Fruit fly (Drosophila melanogaster) S2 (cell line): ENCODE results near the gene Tmem214.

Experiments
- CG8478 ChIP-seq: fragments of >200 bp; optimal IDR thresholded peaks from 2 replicates; lab custom pipeline; 2018
- CTCF ChIP-seq, 2 experiments: fragments of >200 bp; optimal IDR thresholded peaks; 2 replicates each; lab custom pipeline; 2018

Tmem214 gene

DNA sequence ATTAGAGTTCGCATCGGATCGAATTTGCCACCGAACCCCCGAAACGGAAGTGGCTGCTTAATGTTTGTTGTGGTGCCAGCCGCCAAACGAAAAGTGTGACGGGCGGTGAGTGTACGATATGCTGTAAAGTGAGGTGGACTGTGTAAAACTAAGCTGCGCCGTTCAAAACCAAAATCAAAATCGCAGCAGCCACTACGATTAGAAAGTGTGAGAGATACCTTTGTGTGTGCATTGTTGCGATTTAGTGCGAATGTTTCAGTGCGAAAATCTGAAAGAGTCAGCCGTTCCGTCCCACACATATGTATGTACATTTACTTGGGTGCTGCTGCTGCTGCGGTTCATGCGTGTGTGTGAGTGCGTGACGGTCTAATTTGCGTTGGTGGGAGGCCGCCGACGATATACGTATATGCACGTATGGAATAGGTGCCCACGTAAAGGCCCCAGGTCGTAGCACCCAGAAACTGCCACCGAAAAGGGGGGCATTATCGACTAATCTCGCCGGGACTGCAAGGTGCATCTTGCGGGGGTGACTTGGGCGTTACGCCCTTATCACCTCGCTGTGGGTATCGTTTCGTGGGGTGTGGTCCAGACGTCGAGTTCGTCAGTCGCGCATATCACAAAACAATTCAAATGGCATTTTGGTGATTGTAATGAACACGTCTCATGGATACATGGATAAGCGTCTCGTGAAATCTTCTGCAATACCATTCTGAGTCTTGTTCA is 7.0 kb upstream of the Tmem214 start:
- TF ChIP-seq CG8478 (lab: Kevin White, UChicago) (no peak), CTCF (optimal IDR thresholded peaks at IDR 0.05; lab: Kevin White, UChicago) (no peak)

DNA sequence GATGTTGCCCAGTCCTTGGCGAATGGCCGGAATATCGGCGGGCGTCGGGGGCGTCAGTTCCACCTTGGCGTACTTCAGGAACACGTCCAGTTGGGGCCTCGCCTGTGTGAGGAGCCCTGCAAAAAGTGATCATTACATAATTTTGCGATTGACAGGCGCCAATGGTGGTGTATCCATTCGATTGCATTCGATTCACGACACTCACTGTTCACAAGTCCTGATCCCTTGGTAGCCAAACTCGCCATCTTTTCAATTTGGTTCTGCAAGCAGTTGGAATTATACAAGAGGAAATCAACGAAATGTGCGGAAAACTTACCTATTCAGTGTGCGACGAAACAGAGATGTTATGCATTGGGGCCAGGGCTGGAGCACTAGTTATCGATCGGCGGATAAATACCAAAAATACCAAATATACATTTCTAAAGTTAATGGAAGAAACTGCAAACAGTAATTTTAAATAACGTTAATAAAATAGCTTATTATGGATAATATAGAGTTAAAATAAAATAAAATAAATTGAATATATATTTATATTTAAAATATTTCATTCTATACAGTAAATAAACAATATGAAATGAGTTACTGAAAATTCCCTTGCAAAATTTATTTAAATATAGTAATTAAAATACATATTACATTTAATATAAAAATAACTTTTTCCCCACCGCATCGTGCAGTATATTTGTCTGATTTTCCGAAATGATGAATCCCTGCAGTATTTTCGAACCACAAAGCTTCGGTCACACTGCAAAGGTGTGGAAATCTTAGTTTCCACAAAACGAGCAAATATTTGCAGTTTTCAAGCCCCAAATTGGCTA is 6.2 kb upstream of the Tmem214 start, which contains the start of the genes ATPsynG and SCAR:
TSS of gene ATPsynG (minus strand) at position 354 of the 818 bp plus-strand sequence.
TSS of gene SCAR (plus strand) at position 727 of the 818 bp plus-strand sequence.
- TF ChIP-seq CTCF (optimal IDR thresholded peaks at IDR 0.05; lab: Kevin White, UChicago): peak; percentile 17 to 21
- no peak for TF ChIP-seq CG8478 (lab: Kevin White, UChicago)

DNA sequence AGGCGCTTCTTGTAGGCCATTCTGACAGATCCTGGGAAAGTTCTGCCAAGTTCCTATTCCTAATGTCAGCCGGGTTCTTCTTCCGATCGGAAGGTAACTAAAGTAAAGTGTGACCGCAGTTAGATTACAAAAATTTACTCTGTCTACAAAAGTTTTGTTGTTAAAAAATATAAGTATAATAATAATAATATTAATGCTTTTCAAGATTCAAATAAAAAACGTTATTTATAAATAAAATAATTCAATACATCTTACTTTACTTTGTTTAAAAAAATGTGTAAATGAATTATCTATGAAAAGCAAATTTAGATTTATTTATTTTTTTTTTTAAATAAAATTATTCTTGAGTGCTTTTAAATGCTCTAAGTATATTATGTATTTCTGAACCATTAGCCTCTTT is 5.1 kb upstream of the Tmem214 start, which contains the start of gene abo:
TSS of gene abo (minus strand) at position 101 of the 400 bp plus-strand sequence.
- TF ChIP-seq CG8478 (lab: Kevin White, UChicago) (no peak), CTCF (optimal IDR thresholded peaks at IDR 0.05; lab: Kevin White, UChicago) (no peak)

DNA sequence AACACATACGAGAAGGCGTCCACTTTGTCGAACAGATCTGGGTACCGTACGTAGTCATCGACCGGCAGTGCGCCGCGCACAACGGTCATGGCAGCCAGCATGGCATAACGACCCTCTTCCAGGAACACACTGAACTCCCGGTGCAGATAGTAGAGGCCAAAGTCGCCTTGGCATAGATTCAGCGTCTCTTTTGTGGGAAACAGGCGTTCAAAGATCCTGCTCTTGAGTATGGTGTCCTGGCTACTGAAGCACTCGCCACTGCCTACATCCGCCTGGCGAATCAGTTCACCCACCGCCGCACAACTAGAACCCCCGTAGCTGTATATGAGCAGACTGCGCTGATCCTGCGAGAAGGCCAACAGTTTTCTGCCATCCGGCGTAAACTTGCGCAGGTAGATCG is 4.6 kb upstream of the Tmem214 start:
- no peak for TF ChIP-seq CTCF (optimal IDR thresholded peaks at IDR 0.05; lab: Kevin White, UChicago)

dm6 chr2L:10972224-10972623 is 2.1 kb upstream of the Tmem214 start, which contains the start of gene CG16743:
Gene CG16743, plus strand, starts transcription at chr2L:10972280.
- TF ChIP-seq CTCF (optimal IDR thresholded peaks at IDR 0.05; lab: Kevin White, UChicago) (no peak), CG8478 (lab: Kevin White, UChicago) (no peak)

- TF ChIP-seq CG8478 (lab: Kevin White, UChicago): no peak
- no peak for TF ChIP-seq CTCF (optimal IDR thresholded peaks at IDR 0.05; lab: Kevin White, UChicago)
Observed at dm6 chr2L:10968009-10968383, 2.1 kb downstream of the Tmem214 start.

- TF ChIP-seq CG8478 (lab: Kevin White, UChicago) (no peak), CTCF (optimal IDR thresholded peaks at IDR 0.05; lab: Kevin White, UChicago) (no peak)
Observed at dm6 chr2L:10967257-10968008, 2.6 kb downstream of the Tmem214 start.

- TF ChIP-seq CG8478 (lab: Kevin White, UChicago) (no peak), CTCF (optimal IDR thresholded peaks at IDR 0.05; lab: Kevin White, UChicago) (no peak)
Observed at dm6 chr2L:10965962-10966361, 4.1 kb downstream of the Tmem214 start.

dm6 chr2L:10964493-10964892 is 5.6 kb downstream of the Tmem214 start:
- TF ChIP-seq CG8478 (lab: Kevin White, UChicago): no peak
- TF ChIP-seq CTCF (optimal IDR thresholded peaks at IDR 0.05; lab: Kevin White, UChicago): peak; percentile 1 to 59

- TF ChIP-seq CG8478 (lab: Kevin White, UChicago) (no peak), CTCF (optimal IDR thresholded peaks at IDR 0.05; lab: Kevin White, UChicago) (no peak)
Observed at dm6 chr2L:10963979-10964378, 6.1 kb downstream of the Tmem214 start, which contains the start of gene dpr2. Gene dpr2, minus strand, starts transcription at chr2L:10964153.

DNA sequence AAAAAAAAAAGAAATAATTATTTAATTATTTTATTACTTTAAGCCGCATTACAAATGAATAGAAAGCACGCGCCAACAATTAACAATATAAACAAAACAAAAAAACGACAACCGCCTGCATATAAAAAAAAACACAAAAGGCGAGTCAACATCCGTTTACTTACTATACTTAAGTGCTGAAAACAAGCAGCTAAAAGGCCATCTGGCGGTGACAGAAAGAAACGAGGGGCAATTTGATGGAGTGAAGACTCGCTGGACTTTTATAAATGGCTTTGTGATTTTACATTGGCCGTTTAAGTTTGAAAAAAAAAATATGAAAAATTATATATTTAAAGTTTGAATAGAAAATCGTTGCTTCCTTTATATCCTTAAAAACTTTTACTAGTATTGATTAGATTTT is 29.9 kb downstream of the Tmem214 start:
- TF ChIP-seq CG8478 (lab: Kevin White, UChicago) (no peak), CTCF (optimal IDR thresholded peaks at IDR 0.05; lab: Kevin White, UChicago) (peak in 1 of 2 experiments; percentile 67)

DNA sequence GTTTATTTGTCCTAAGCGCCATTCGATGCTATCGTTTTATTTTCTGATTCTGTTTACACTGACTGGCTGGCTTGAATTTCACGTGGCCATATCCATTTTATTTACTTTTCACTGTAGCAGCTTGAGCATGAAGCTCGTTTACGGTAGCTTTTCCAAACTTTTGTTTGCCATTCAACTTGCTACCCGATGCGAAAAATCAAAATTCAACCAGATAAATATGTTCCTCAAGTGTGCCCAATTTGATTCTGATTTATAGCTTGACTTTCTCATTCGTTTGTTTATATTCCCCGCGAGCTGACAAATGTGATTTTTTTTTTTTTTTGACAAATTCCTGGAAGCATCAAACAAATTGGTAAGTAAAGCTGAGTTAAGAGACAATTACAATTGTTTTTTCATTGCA is 33.7 kb downstream of the Tmem214 start, which contains the start of gene CG14072:
TSS of gene CG14072 (plus strand) at position 301 of the 400 bp plus-strand sequence.
- no peak for TF ChIP-seq CG8478 (lab: Kevin White, UChicago)
- no peak for TF ChIP-seq CTCF (optimal IDR thresholded peaks at IDR 0.05; lab: Kevin White, UChicago)
